Worm (Caenorhabditis elegans): Measurements from ENCODE around the gene abcf-3.
A peak's percentile ranks its signal among the peaks of the same experiment; 100 is the strongest.

DNA sequence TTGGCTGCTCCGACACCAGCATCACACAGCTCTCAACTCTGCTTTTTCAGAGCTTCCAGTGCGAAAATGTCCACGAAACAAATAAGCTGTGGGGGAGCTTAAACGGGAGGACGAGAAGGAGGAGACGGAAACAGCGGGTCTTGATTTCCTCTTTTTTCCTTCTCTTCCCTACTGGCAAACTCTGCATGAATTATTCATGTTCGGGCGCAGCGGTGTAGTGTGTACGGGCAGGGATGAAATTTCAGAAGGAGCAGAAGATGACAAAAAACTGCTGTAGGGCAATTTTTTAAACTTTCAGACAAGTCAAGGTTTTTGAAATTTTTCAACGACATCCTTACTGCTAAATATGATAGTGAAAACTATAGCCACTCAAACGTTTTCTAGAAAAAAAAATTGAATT lies 33.9 kb upstream of the abcf-3 start:
- TF ChIP-seq snpc-4 (tag; optimal IDR thresholded peaks at IDR 0.05) = no peak
- TF ChIP-seq ama-1 (optimal IDR thresholded peaks at IDR 0.05) = no peak
- TF ChIP-seq elt-3 (tag; optimal IDR thresholded peaks at IDR 0.05) = no peak
- TF ChIP-seq nhr-6 (tag; optimal IDR thresholded peaks at IDR 0.05) = no peak
- no peak for TF ChIP-seq fos-1 (tag; optimal IDR thresholded peaks at IDR 0.05)
- TF ChIP-seq mdl-1 (tag; optimal IDR thresholded peaks at IDR 0.05) = peak in 1 of 2 experiments; percentile 18
- no peak for TF ChIP-seq ztf-11 (tag; optimal IDR thresholded peaks at IDR 0.05)
- no peak for TF ChIP-seq aly-2 (tag; optimal IDR thresholded peaks at IDR 0.05)
- no peak for TF ChIP-seq unc-39 (tag; optimal IDR thresholded peaks at IDR 0.05)
- TF ChIP-seq ztf-4 (tag; optimal IDR thresholded peaks at IDR 0.05) = no peak
- no peak for TF ChIP-seq egl-27 (tag; optimal IDR thresholded peaks at IDR 0.05)
- no peak for TF ChIP-seq lsy-2 (tag; optimal IDR thresholded peaks at IDR 0.05)
- TF ChIP-seq nhr-25 (tag; optimal IDR thresholded peaks at IDR 0.05) = no peak

All from whole organism, L2 larva.